Fruit fly (Drosophila melanogaster) whole organism, embryonic: ENCODE measurements around the gene CG10874.

Source experiments
- B-H2 ChIP-seq: fragments of 200-800 bp; sonication (Bioruptor generic); optimal IDR thresholded peaks from 2 replicates; lab custom pipeline; 2018; ENCODE audit warnings: missing biosample characterization, mild to moderate bottlenecking, missing genetic modification characterization
- Bteb2 ChIP-seq: fragments of 200-800 bp; sonication (Bioruptor generic); optimal IDR thresholded peaks from 2 replicates; lab custom pipeline; 2016; ENCODE audit warnings: missing biosample characterization, missing genetic modification characterization
- CG10366 ChIP-seq: fragments of 200-800 bp; sonication (Bioruptor generic); IDR thresholded peaks from 2 replicates; pipeline ENCODE4 v1.3.6; 2022; ENCODE audit warnings: missing biosample characterization, missing genetic modification characterization
- CG10959 ChIP-seq: fragments of 200-800 bp; sonication (Bioruptor generic); IDR thresholded peaks from 2 replicates; pipeline ENCODE4 v1.3.6; 2022; ENCODE audit warnings: missing biosample characterization, missing genetic modification characterization
- CG11085 ChIP-seq: fragments of 200-800 bp; sonication (Bioruptor generic); IDR thresholded peaks from 2 replicates; pipeline ENCODE4 v1.3.6; 2022; ENCODE audit warnings: missing biosample characterization, missing genetic modification characterization
- CG12155 ChIP-seq: fragments of 200-800 bp; sonication (Bioruptor generic); optimal IDR thresholded peaks from 3 replicates; lab custom pipeline; 2016; ENCODE audit warnings: missing biosample characterization, missing genetic modification characterization
- CG12769 ChIP-seq: fragments of 200-800 bp; sonication (Bioruptor generic); optimal IDR thresholded peaks from 2 replicates; lab custom pipeline; 2019; ENCODE audit warnings: missing biosample characterization, mild to moderate bottlenecking, missing genetic modification characterization, moderate library complexity
- CG13775 ChIP-seq: fragments of 200-800 bp; sonication (Bioruptor generic); optimal IDR thresholded peaks from 3 replicates; lab custom pipeline; 2017; ENCODE audit warnings: missing biosample characterization, mild to moderate bottlenecking, missing genetic modification characterization
- CG14710 ChIP-seq: fragments of 200-800 bp; sonication (Bioruptor generic); optimal IDR thresholded peaks from 3 replicates; lab custom pipeline; 2019; ENCODE audit warnings: missing biosample characterization, mild to moderate bottlenecking, missing genetic modification characterization, moderate library complexity
- CG16779 ChIP-seq: fragments of 200-800 bp; sonication (Bioruptor generic); IDR thresholded peaks from 2 replicates; pipeline ENCODE4 v1.3.6; 2022; ENCODE audit warnings: missing biosample characterization, missing genetic modification characterization
- CG18476 ChIP-seq: fragments of 200-800 bp; sonication (Bioruptor generic); optimal IDR thresholded peaks from 2 replicates; lab custom pipeline; 2016; ENCODE audit warnings: missing biosample characterization, mild to moderate bottlenecking, missing genetic modification characterization
- CG18764 ChIP-seq: fragments of 200-800 bp; sonication (Bioruptor generic); optimal IDR thresholded peaks from 3 replicates; lab custom pipeline; 2016; ENCODE audit warnings: missing biosample characterization, missing genetic modification characterization
- CG2120 ChIP-seq: fragments of 200-800 bp; sonication (Bioruptor generic); optimal IDR thresholded peaks from 3 replicates; lab custom pipeline; 2016; ENCODE audit warnings: missing biosample characterization, missing genetic modification characterization
- CG2202 ChIP-seq: fragments of 200-800 bp; sonication (Bioruptor generic); optimal IDR thresholded peaks from 2 replicates; lab custom pipeline; 2018; ENCODE audit warnings: missing biosample characterization, mild to moderate bottlenecking, missing genetic modification characterization
- CG30020 ChIP-seq: fragments of 200-800 bp; optimal IDR thresholded peaks from 2 replicates; lab custom pipeline; 2019; ENCODE audit warnings: missing biosample characterization, mild to moderate bottlenecking, missing genetic modification characterization, moderate library complexity
- CG34224 ChIP-seq: fragments of 200-800 bp; sonication (Bioruptor generic); IDR thresholded peaks from 3 replicates; pipeline ENCODE4 v1.3.6; 2022; ENCODE audit warnings: missing biosample characterization, missing genetic modification characterization; ENCODE audit not compliant: partially characterized antibody
- CG3995 ChIP-seq: fragments of 200-800 bp; sonication (Bioruptor generic); optimal IDR thresholded peaks from 3 replicates; lab custom pipeline; 2016; ENCODE audit warnings: missing biosample characterization, missing genetic modification characterization
- CG4404 ChIP-seq: fragments of 200-800 bp; sonication (Bioruptor generic); IDR thresholded peaks from 2 replicates; pipeline ENCODE4 v1.3.6; 2022; ENCODE audit warnings: missing biosample characterization, missing genetic modification characterization
- CG4424 ChIP-seq: fragments of 200-800 bp; sonication (Bioruptor generic); optimal IDR thresholded peaks from 3 replicates; lab custom pipeline; 2016; ENCODE audit warnings: missing biosample characterization, missing genetic modification characterization
- CG5180 ChIP-seq: fragments of 200-800 bp; sonication (Bioruptor generic); optimal IDR thresholded peaks from 3 replicates; lab custom pipeline; 2017; ENCODE audit warnings: missing biosample characterization, missing genetic modification characterization, mild to moderate bottlenecking, moderate library complexity, missing genetic modification reagents
- CG7556 ChIP-seq: fragments of 200-800 bp; sonication (Bioruptor generic); optimal IDR thresholded peaks from 2 replicates; lab custom pipeline; 2017; ENCODE audit warnings: missing biosample characterization, mild to moderate bottlenecking, missing genetic modification characterization
- CG8388 ChIP-seq: fragments of 200-800 bp; sonication (Bioruptor generic); optimal IDR thresholded peaks from 2 replicates; lab custom pipeline; 2019; ENCODE audit warnings: missing biosample characterization, mild to moderate bottlenecking, missing genetic modification characterization, moderate library complexity
- CHES-1-like ChIP-seq: fragments of 200-800 bp; sonication (Bioruptor generic); optimal IDR thresholded peaks from 2 replicates; lab custom pipeline; 2016; ENCODE audit warnings: missing biosample characterization, missing genetic modification characterization
- CoRest ChIP-seq: fragments of 200-800 bp; sonication (Bioruptor generic); optimal IDR thresholded peaks from 3 replicates; lab custom pipeline; 2018; ENCODE audit warnings: missing biosample characterization, mild to moderate bottlenecking, missing genetic modification characterization, moderate library complexity
- HLHmδ ChIP-seq: fragments of 200-800 bp; sonication (Bioruptor generic); optimal IDR thresholded peaks from 2 replicates; lab custom pipeline; 2018; ENCODE audit warnings: missing biosample characterization, mild to moderate bottlenecking, missing genetic modification characterization, moderate library complexity
- Jarid2 ChIP-seq: fragments of 200-800 bp; sonication (Bioruptor generic); optimal IDR thresholded peaks from 3 replicates; lab custom pipeline; 2017; ENCODE audit warnings: mild to moderate bottlenecking, missing biosample characterization, missing genetic modification reagents, missing genetic modification characterization
- NC2β ChIP-seq: fragments of 200-800 bp; sonication (Bioruptor generic); optimal IDR thresholded peaks from 2 replicates; lab custom pipeline; 2016; ENCODE audit warnings: missing biosample characterization, missing genetic modification characterization
- Usf ChIP-seq: fragments of 200-800 bp; sonication (Bioruptor generic); optimal IDR thresholded peaks from 2 replicates; lab custom pipeline; 2017; ENCODE audit warnings: missing genotype, missing biosample characterization, missing genetic modification characterization
- amos ChIP-seq: fragments of 200-800 bp; sonication (Bioruptor generic); IDR thresholded peaks from 2 replicates; pipeline ENCODE4 v1.3.6; 2022; ENCODE audit warnings: missing biosample characterization, missing genetic modification characterization; ENCODE audit not compliant: partially characterized antibody
- ara ChIP-seq: fragments of 200-800 bp; sonication (Bioruptor generic); IDR thresholded peaks from 2 replicates; pipeline ENCODE4 v1.3.6; 2022; ENCODE audit warnings: missing biosample characterization, missing genetic modification characterization
- az2 ChIP-seq: fragments of 200-800 bp; sonication (Bioruptor generic); optimal IDR thresholded peaks from 3 replicates; lab custom pipeline; 2016; ENCODE audit warnings: missing biosample characterization, missing genetic modification characterization
- cato ChIP-seq: fragments of 200-800 bp; sonication (Bioruptor generic); optimal IDR thresholded peaks from 2 replicates; lab custom pipeline; 2016; ENCODE audit warnings: missing biosample characterization, missing genetic modification characterization, borderline replicate concordance
- chif ChIP-seq, 2 experiments: fragments of 200-800 bp; sonication (Bioruptor generic); optimal IDR thresholded peaks; 3 replicates each; lab custom pipeline; 2016; ENCODE audit warnings: missing biosample characterization in 2 of 2, missing genetic modification characterization in 2 of 2
- crp ChIP-seq, 2 experiments: fragments of 200-800 bp; sonication (Bioruptor generic); optimal IDR thresholded peaks; 2 replicates in 1 of 2; 3 replicates in 1 of 2; lab custom pipeline; 2017; ENCODE audit warnings: missing biosample characterization in 2 of 2, missing genetic modification characterization in 2 of 2, mild to moderate bottlenecking in 1 of 2, moderate library complexity in 1 of 2
- dan ChIP-seq: fragments of 200-800 bp; sonication (Bioruptor generic); IDR thresholded peaks from 2 replicates; pipeline ENCODE4 v1.3.6; 2022; ENCODE audit warnings: missing biosample characterization, missing genetic modification characterization
- dati ChIP-seq: fragments of 200-800 bp; sonication (Bioruptor generic); IDR thresholded peaks from 2 replicates; pipeline ENCODE4 v1.3.6; 2022; ENCODE audit warnings: missing biosample characterization, missing genetic modification characterization
- disco-r ChIP-seq: fragments of 200-800 bp; sonication (Bioruptor generic); optimal IDR thresholded peaks from 2 replicates; lab custom pipeline; 2016; ENCODE audit warnings: missing biosample characterization, missing genetic modification characterization
- eve ChIP-seq, 2 experiments: fragments of >200 bp; optimal IDR thresholded peaks; 2 replicates each; lab custom pipeline; 2017; ENCODE audit warnings: missing biosample characterization in 2 of 2, missing genetic modification characterization in 2 of 2
- ewg ChIP-seq: fragments of 200-800 bp; sonication (Bioruptor generic); optimal IDR thresholded peaks from 3 replicates; lab custom pipeline; 2017; ENCODE audit warnings: mild to moderate bottlenecking, missing biosample characterization, missing genetic modification reagents, missing genetic modification characterization
- exex ChIP-seq: fragments of 200-800 bp; sonication (Bioruptor generic); optimal IDR thresholded peaks from 4 replicates; lab custom pipeline; 2018; ENCODE audit warnings: missing biosample characterization, mild to moderate bottlenecking, missing genetic modification characterization, moderate library complexity
- grn ChIP-seq: fragments of 200-800 bp; sonication (Bioruptor generic); optimal IDR thresholded peaks from 3 replicates; lab custom pipeline; 2017; ENCODE audit warnings: missing biosample characterization, missing genetic modification characterization
- inv ChIP-seq: fragments of 200-800 bp; sonication (Bioruptor generic); IDR thresholded peaks from 2 replicates; pipeline ENCODE4 v1.3.6; 2022; ENCODE audit warnings: missing biosample characterization, missing genetic modification characterization; ENCODE audit not compliant: partially characterized antibody
- pan ChIP-seq, 4 experiments: fragments of >200 bp in 3 of 4; fragments of 200-800 bp in 1 of 4; sonication (Bioruptor generic) in 1 of 4; optimal IDR thresholded peaks in 3 of 4; IDR thresholded peaks in 1 of 4; 2 replicates each; pipeline versions ENCODE4 v1.3.6 to Lab custom; 2017 to 2022; ENCODE audit warnings: missing biosample characterization in 2 of 4, missing genetic modification characterization in 2 of 4, mixed read lengths in 1 of 4
- pfk ChIP-seq: fragments of 200-800 bp; sonication (Bioruptor generic); optimal IDR thresholded peaks from 2 replicates; lab custom pipeline; 2018; ENCODE audit warnings: missing biosample characterization, mild to moderate bottlenecking, missing genetic modification characterization, moderate library complexity
- pnt ChIP-seq: fragments of 200-800 bp; sonication (Bioruptor generic); optimal IDR thresholded peaks from 3 replicates; lab custom pipeline; 2016; ENCODE audit warnings: missing biosample characterization, missing genetic modification characterization
- sima ChIP-seq: fragments of 200-800 bp; sonication (Bioruptor generic); optimal IDR thresholded peaks from 2 replicates; lab custom pipeline; 2016; ENCODE audit warnings: missing biosample characterization, missing genetic modification characterization
- stc ChIP-seq: fragments of 200-800 bp; sonication (Bioruptor generic); IDR thresholded peaks from 2 replicates; pipeline ENCODE4 v1.3.6; 2022; ENCODE audit warnings: missing biosample characterization, missing genetic modification characterization
- trem ChIP-seq: fragments of 200-800 bp; optimal IDR thresholded peaks from 3 replicates; lab custom pipeline; 2019; ENCODE audit warnings: missing biosample characterization, mild to moderate bottlenecking, missing genetic modification characterization, moderate library complexity

CG10874 gene

DNA sequence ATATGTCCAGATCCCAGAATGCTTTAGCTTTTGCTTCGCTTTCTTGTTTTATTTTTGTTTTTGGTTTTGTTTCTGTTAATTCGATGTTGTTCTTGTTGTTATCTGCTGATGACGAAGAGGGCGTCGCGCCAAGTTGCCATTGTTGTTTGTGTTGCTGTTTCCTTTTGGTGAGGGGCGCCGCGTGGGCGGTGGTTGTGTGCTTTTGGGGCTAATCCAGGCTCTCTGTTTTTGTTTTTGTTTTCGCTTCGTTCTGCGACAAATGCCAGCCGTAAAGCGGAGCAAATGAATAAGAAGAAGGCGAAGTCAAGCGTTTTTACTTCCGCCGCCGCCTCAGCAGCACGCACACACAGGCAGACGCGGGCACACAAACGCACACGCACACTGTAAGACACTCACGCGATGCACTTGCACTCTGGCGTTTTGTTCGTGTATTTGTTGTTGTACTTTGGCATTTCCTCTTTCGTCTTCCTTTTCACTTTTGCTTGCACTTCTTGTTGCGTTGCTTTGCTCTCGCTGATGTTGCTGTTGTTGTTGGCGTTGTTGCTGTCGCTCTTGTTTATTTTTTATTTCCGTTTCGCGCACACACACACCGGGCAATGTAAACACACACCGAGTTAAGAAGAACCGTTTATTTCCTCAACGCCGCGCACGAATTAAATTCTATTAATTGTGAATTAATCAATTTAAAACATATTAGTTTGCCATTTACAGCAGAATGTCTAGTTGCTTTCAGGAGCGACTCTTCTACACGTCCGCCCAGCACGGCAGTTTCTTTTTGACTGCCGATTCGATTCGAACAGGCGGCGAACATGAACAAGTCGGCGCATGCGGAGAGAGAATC is 14.0 kb downstream of the CG10874 start, which contains the start of gene aop (continued):
- TF ChIP-seq CG18764 (GFP tag; lab: Kevin White, UChicago), result peak; percentile 24
- peak; percentile 32; the same call in 1 of the 2 replicates for TF ChIP-seq amos (GFP tag; lab: Robert Waterston, UW)
- TF ChIP-seq pnt (GFP tag; lab: Kevin White, UChicago), result no peak
- no peak for TF ChIP-seq cato (GFP tag; lab: Kevin White, UChicago)
- TF ChIP-seq CoRest, result no peak
- 0 out of 3 replicates have a peak, but pooled peaks have one; percentile 41 for TF ChIP-seq CG34224 (GFP tag; lab: Robert Waterston, UW)
- peak; percentile 42 for TF ChIP-seq CG12155 (GFP tag; lab: Kevin White, UChicago)
- no peak for TF ChIP-seq pan (optimal IDR thresholded peaks at IDR 0.05; lab: Kevin White, UChicago)
- peak in 1 of 2 experiments; percentile 54 for TF ChIP-seq pan (GFP tag; optimal IDR thresholded peaks at IDR 0.05 in 1 of 2, IDR thresholded peaks at IDR 0.05 in 1 of 2)
- TF ChIP-seq CHES-1-like (GFP tag; lab: Kevin White, UChicago), result peak; percentile 40
- peak; percentile 98 for TF ChIP-seq Jarid2 (GFP tag; lab: Kevin White, UChicago)
- TF ChIP-seq CG3995, result no peak
- TF ChIP-seq CG11085 (GFP tag; lab: Robert Waterston, UW), result no peak
- no peak for TF ChIP-seq dati (GFP tag; lab: Robert Waterston, UW)
- TF ChIP-seq CG4404 (GFP tag; lab: Robert Waterston, UW), result no peak
- no peak for TF ChIP-seq CG10959 (GFP tag; lab: Robert Waterston, UW)
- TF ChIP-seq CG2120, result no peak
- peak; percentile 61 for TF ChIP-seq HLHmδ (GFP tag; lab: Kevin White, UChicago)
- no peak for TF ChIP-seq sima (GFP tag; lab: Kevin White, UChicago)
- TF ChIP-seq CG2202 (tag; lab: Kevin White, UChicago), result peak; percentile 10
- no peak for TF ChIP-seq az2 (GFP tag; lab: Kevin White, UChicago)
- TF ChIP-seq NC2β, result peak; percentile 29
- peak; percentile 93 for TF ChIP-seq ewg (GFP tag; lab: Kevin White, UChicago)
- no peak for TF ChIP-seq CG10366 (GFP tag; lab: Robert Waterston, UW)
- TF ChIP-seq Bteb2 (GFP tag; lab: Kevin White, UChicago), result peak; percentile 11
- TF ChIP-seq CG8388 (GFP tag; lab: Kevin White, UChicago), result no peak
- no peak for TF ChIP-seq chif (GFP tag; optimal IDR thresholded peaks at IDR 0.05; lab: Kevin White, UChicago)
- TF ChIP-seq eve (GFP tag; optimal IDR thresholded peaks at IDR 0.05; lab: Kevin White, UChicago), result no peak
- no peak for TF ChIP-seq CG13775
- no peak for TF ChIP-seq CG4424 (GFP tag; lab: Kevin White, UChicago)
- peak; percentile 36 for TF ChIP-seq B-H2 (GFP tag; lab: Kevin White, UChicago)
- TF ChIP-seq disco-r (GFP tag; lab: Kevin White, UChicago), result no peak
- peak; percentile 38 for TF ChIP-seq CG12769
- TF ChIP-seq inv (GFP tag; lab: Robert Waterston, UW), result no peak
- no peak for TF ChIP-seq dan
- no peak for TF ChIP-seq grn (GFP tag; lab: Kevin White, UChicago)
- TF ChIP-seq exex (tag; lab: Kevin White, UChicago), result peak; percentile 48
- peak; percentile 45 for TF ChIP-seq pfk (GFP tag; lab: Kevin White, UChicago)
- TF ChIP-seq Usf, result no peak
- TF ChIP-seq CG14710, result peak; percentile 15
- no peak for TF ChIP-seq CG30020 (tag; lab: Kevin White, UChicago)
- no peak for TF ChIP-seq stc (GFP tag; lab: Robert Waterston, UW)
- TF ChIP-seq crp (GFP tag; optimal IDR thresholded peaks at IDR 0.05; lab: Kevin White, UChicago), result no peak
- no peak for TF ChIP-seq CG16779
- no peak for TF ChIP-seq CG18476
- TF ChIP-seq CG7556 (GFP tag; lab: Kevin White, UChicago), result peak; percentile 13
- peak; percentile 16; the same call in 1 of the 2 replicates for TF ChIP-seq ara
- peak; percentile 95 for TF ChIP-seq CG5180 (GFP tag; lab: Kevin White, UChicago)
- TF ChIP-seq trem (tag; lab: Kevin White, UChicago), result peak; percentile 24
